Fruit fly (Drosophila melanogaster) whole organism, embryonic: ENCODE measurements around the gene NimB4.

Source experiments
- Atf-2 ChIP-seq: fragments of 200-800 bp; sonication (Bioruptor generic); optimal IDR thresholded peaks from 2 replicates; lab custom pipeline; 2016; ENCODE audit warnings: missing biosample characterization, missing genetic modification characterization
- CG11398 ChIP-seq: fragments of 200-800 bp; sonication (Bioruptor generic); optimal IDR thresholded peaks from 2 replicates; lab custom pipeline; 2016; ENCODE audit warnings: missing biosample characterization, missing genetic modification characterization
- CG12659 ChIP-seq: fragments of 200-800 bp; sonication (Bioruptor generic); optimal IDR thresholded peaks from 3 replicates; lab custom pipeline; 2017; ENCODE audit warnings: mild to moderate bottlenecking, missing biosample characterization, missing genetic modification reagents, missing genetic modification characterization
- CG12942 ChIP-seq: fragments of 200-800 bp; sonication (Bioruptor generic); optimal IDR thresholded peaks from 3 replicates; lab custom pipeline; 2016; ENCODE audit warnings: missing biosample characterization, missing genetic modification characterization
- CG1792 ChIP-seq: fragments of 200-800 bp; sonication (Bioruptor generic); optimal IDR thresholded peaks from 2 replicates; lab custom pipeline; 2016; ENCODE audit warnings: missing biosample characterization, missing genetic modification characterization
- CG2712 ChIP-seq: fragments of 200-800 bp; optimal IDR thresholded peaks from 3 replicates; lab custom pipeline; 2019; ENCODE audit warnings: missing biosample characterization, mild to moderate bottlenecking, missing genetic modification characterization, moderate library complexity
- CG6689 ChIP-seq: fragments of 200-800 bp; sonication (Bioruptor generic); IDR thresholded peaks from 2 replicates; pipeline ENCODE4 v1.3.6; 2022; ENCODE audit warnings: missing biosample characterization, missing genetic modification characterization
- CG7928 ChIP-seq: fragments of 200-800 bp; sonication (Bioruptor generic); optimal IDR thresholded peaks from 2 replicates; lab custom pipeline; 2017; ENCODE audit warnings: missing biosample characterization, mild to moderate bottlenecking, missing genetic modification characterization
- Dfd ChIP-seq, 2 experiments: fragments of >200 bp; optimal IDR thresholded peaks; 2 replicates each; lab custom pipeline; 2017; ENCODE audit warnings: missing biosample characterization in 2 of 2, missing genetic modification characterization in 2 of 2
- Dll ChIP-seq: fragments of 200-800 bp; sonication (Bioruptor generic); IDR thresholded peaks from 4 replicates; pipeline ENCODE4 v1.3.6; 2022; ENCODE audit warnings: missing biosample characterization, missing genetic modification characterization; ENCODE audit not compliant: partially characterized antibody
- E2f2 ChIP-seq: fragments of 200-800 bp; sonication (Bioruptor generic); IDR thresholded peaks from 2 replicates; pipeline ENCODE4 v1.3.6; 2022; ENCODE audit warnings: missing biosample characterization, missing genetic modification characterization
- ERR ChIP-seq: fragments of 200-800 bp; sonication (Bioruptor generic); optimal IDR thresholded peaks from 2 replicates; lab custom pipeline; 2016; ENCODE audit warnings: missing biosample characterization, missing genetic modification characterization
- Fer2 ChIP-seq: fragments of 200-800 bp; sonication (Bioruptor generic); optimal IDR thresholded peaks from 2 replicates; lab custom pipeline; 2018; ENCODE audit warnings: missing biosample characterization, mild to moderate bottlenecking, missing genetic modification characterization, moderate library complexity
- H2.0 ChIP-seq: fragments of 200-800 bp; sonication (Bioruptor generic); IDR thresholded peaks from 2 replicates; pipeline ENCODE4 v1.3.6; 2022; ENCODE audit warnings: missing biosample characterization, missing genetic modification characterization
- Hmr ChIP-seq: fragments of 200-800 bp; sonication (Bioruptor generic); optimal IDR thresholded peaks from 3 replicates; lab custom pipeline; 2017; ENCODE audit warnings: mild to moderate bottlenecking, missing biosample characterization, missing genetic modification reagents, missing genetic modification characterization
- Hr39 ChIP-seq: fragments of >200 bp; optimal IDR thresholded peaks from 2 replicates; lab custom pipeline; 2017
- MESR4 ChIP-seq: fragments of 200-800 bp; sonication (Bioruptor generic); optimal IDR thresholded peaks from 2 replicates; lab custom pipeline; 2018; ENCODE audit warnings: missing biosample characterization, mild to moderate bottlenecking, missing genetic modification characterization, moderate library complexity
- NK7.1 ChIP-seq: fragments of 200-800 bp; sonication (Bioruptor generic); optimal IDR thresholded peaks from 3 replicates; lab custom pipeline; 2016; ENCODE audit warnings: missing biosample characterization, missing genetic modification characterization
- Neu2 ChIP-seq: fragments of 200-800 bp; sonication (Bioruptor generic); optimal IDR thresholded peaks from 3 replicates; lab custom pipeline; 2016; ENCODE audit warnings: missing biosample characterization, missing genetic modification characterization, borderline replicate concordance
- NfI ChIP-seq: fragments of 200-800 bp; sonication (Bioruptor generic); optimal IDR thresholded peaks from 3 replicates; lab custom pipeline; 2018; ENCODE audit warnings: missing biosample characterization, mild to moderate bottlenecking, missing genetic modification characterization, moderate library complexity
- Oli ChIP-seq: fragments of 200-800 bp; sonication (Bioruptor generic); optimal IDR thresholded peaks from 2 replicates; lab custom pipeline; 2018; ENCODE audit warnings: missing biosample characterization, mild to moderate bottlenecking, missing genetic modification characterization, moderate library complexity
- TFAM ChIP-seq: fragments of 200-800 bp; sonication (Bioruptor generic); optimal IDR thresholded peaks from 2 replicates; lab custom pipeline; 2017; ENCODE audit warnings: missing biosample characterization, missing genetic modification characterization, inconsistent platforms
- Usf ChIP-seq: fragments of 200-800 bp; sonication (Bioruptor generic); optimal IDR thresholded peaks from 2 replicates; lab custom pipeline; 2017; ENCODE audit warnings: missing genotype, missing biosample characterization, missing genetic modification characterization
- bowl ChIP-seq: fragments of 200-800 bp; sonication (Bioruptor generic); IDR thresholded peaks from 2 replicates; pipeline ENCODE4 v1.3.6; 2022; ENCODE audit warnings: missing biosample characterization, missing genetic modification characterization
- br ChIP-seq: fragments of >200 bp; optimal IDR thresholded peaks from 2 replicates; lab custom pipeline; 2017
- chn ChIP-seq: fragments of 200-800 bp; sonication (Bioruptor generic); optimal IDR thresholded peaks from 2 replicates; lab custom pipeline; 2016; ENCODE audit warnings: missing biosample characterization, missing genetic modification characterization
- crol ChIP-seq: fragments of 200-800 bp; sonication (Bioruptor generic); IDR thresholded peaks from 2 replicates; pipeline ENCODE4 v1.3.6; 2022; ENCODE audit warnings: missing biosample characterization, missing genetic modification characterization
- dan ChIP-seq: fragments of 200-800 bp; sonication (Bioruptor generic); IDR thresholded peaks from 2 replicates; pipeline ENCODE4 v1.3.6; 2022; ENCODE audit warnings: missing biosample characterization, missing genetic modification characterization
- dysf ChIP-seq: fragments of 200-800 bp; sonication (Bioruptor generic); IDR thresholded peaks from 3 replicates; pipeline ENCODE4 v1.3.6; 2022; ENCODE audit warnings: missing biosample characterization, missing genetic modification characterization
- ewg ChIP-seq: fragments of 200-800 bp; sonication (Bioruptor generic); optimal IDR thresholded peaks from 3 replicates; lab custom pipeline; 2017; ENCODE audit warnings: mild to moderate bottlenecking, missing biosample characterization, missing genetic modification reagents, missing genetic modification characterization
- eyg ChIP-seq: fragments of 200-800 bp; sonication (Bioruptor generic); optimal IDR thresholded peaks from 3 replicates; lab custom pipeline; 2016; ENCODE audit warnings: missing biosample characterization, missing genetic modification characterization
- fd96Cb ChIP-seq: fragments of 200-800 bp; sonication (Bioruptor generic); optimal IDR thresholded peaks from 2 replicates; lab custom pipeline; 2018; ENCODE audit warnings: missing biosample characterization, mild to moderate bottlenecking, missing genetic modification characterization, moderate library complexity
- gcm2 ChIP-seq: fragments of 200-800 bp; sonication (Bioruptor generic); optimal IDR thresholded peaks from 2 replicates; lab custom pipeline; 2016; ENCODE audit warnings: missing biosample characterization, missing genetic modification characterization
- hkb ChIP-seq, 2 experiments: fragments of 200-800 bp in 1 of 2; fragments of >200 bp in 1 of 2; sonication (Bioruptor generic) in 1 of 2; IDR thresholded peaks in 1 of 2; optimal IDR thresholded peaks in 1 of 2; 2 replicates each; pipeline versions ENCODE4 v1.3.6 to Lab custom; 2017 to 2022; ENCODE audit warnings: missing biosample characterization in 1 of 2, missing genetic modification characterization in 1 of 2
- jing ChIP-seq: fragments of 200-800 bp; sonication (Bioruptor generic); optimal IDR thresholded peaks from 2 replicates; lab custom pipeline; 2018; ENCODE audit warnings: missing biosample characterization, mild to moderate bottlenecking, missing genetic modification characterization
- ken ChIP-seq: fragments of 200-800 bp; sonication (Bioruptor generic); IDR thresholded peaks from 3 replicates; pipeline ENCODE4 v1.3.6; 2022; ENCODE audit warnings: missing biosample characterization, missing genetic modification characterization
- lab ChIP-seq: fragments of 200-800 bp; sonication (Bioruptor generic); optimal IDR thresholded peaks from 3 replicates; lab custom pipeline; 2017; ENCODE audit warnings: missing biosample characterization, missing genetic modification characterization, mild to moderate bottlenecking, moderate library complexity, missing genetic modification reagents
- lola ChIP-seq, 3 experiments: fragments of >200 bp in 2 of 3; fragments of 200-800 bp in 1 of 3; sonication (Bioruptor generic) in 1 of 3; optimal IDR thresholded peaks; 2 replicates each; lab custom pipeline; 2017 to 2019; ENCODE audit warnings: missing biosample characterization in 3 of 3, missing genetic modification characterization in 3 of 3, mild to moderate bottlenecking in 1 of 3, moderate library complexity in 1 of 3
- luna ChIP-seq: fragments of 200-800 bp; sonication (Bioruptor generic); optimal IDR thresholded peaks from 2 replicates; lab custom pipeline; 2016; ENCODE audit warnings: missing biosample characterization, missing genetic modification characterization
- nerfin-1 ChIP-seq: fragments of 200-800 bp; sonication (Bioruptor generic); optimal IDR thresholded peaks from 3 replicates; lab custom pipeline; 2019; ENCODE audit warnings: missing biosample characterization, mild to moderate bottlenecking, missing genetic modification characterization, moderate library complexity
- nerfin-2 ChIP-seq: fragments of 200-800 bp; sonication (Bioruptor generic); IDR thresholded peaks from 2 replicates; pipeline ENCODE4 v1.3.6; 2022; ENCODE audit warnings: missing biosample characterization, missing genetic modification characterization; ENCODE audit not compliant: partially characterized antibody
- nmo ChIP-seq: fragments of 200-800 bp; sonication (Bioruptor generic); optimal IDR thresholded peaks from 2 replicates; lab custom pipeline; 2018; ENCODE audit warnings: missing biosample characterization, mild to moderate bottlenecking, missing genetic modification characterization, moderate library complexity
- ranshi ChIP-seq: fragments of 200-800 bp; sonication (Bioruptor generic); IDR thresholded peaks from 2 replicates; pipeline ENCODE4 v1.3.6; 2022; ENCODE audit warnings: missing biosample characterization, missing genetic modification characterization
- sc ChIP-seq, 3 experiments: fragments of >200 bp in 2 of 3; fragments of 200-800 bp in 1 of 3; sonication (Bioruptor generic) in 1 of 3; optimal IDR thresholded peaks; 2 replicates in 2 of 3; 3 replicates in 1 of 3; lab custom pipeline; 2017; ENCODE audit warnings: mild to moderate bottlenecking in 1 of 3, missing biosample characterization in 1 of 3, missing genetic modification characterization in 1 of 3, missing genetic modification reagents in 1 of 3
- slbo ChIP-seq: fragments of 200-800 bp; sonication (Bioruptor generic); IDR thresholded peaks from 2 replicates; pipeline ENCODE4 v1.3.6; 2022; ENCODE audit warnings: missing biosample characterization, missing genetic modification characterization
- so ChIP-seq: fragments of 200-800 bp; sonication (Bioruptor generic); IDR thresholded peaks from 3 replicates; pipeline ENCODE4 v1.3.6; 2022; ENCODE audit warnings: missing biosample characterization, missing genetic modification characterization
- ttk ChIP-seq: fragments of 200-800 bp; sonication (Bioruptor generic); IDR thresholded peaks from 2 replicates; pipeline ENCODE4 v2.1.2; 2022; ENCODE audit warnings: missing biosample characterization, missing genetic modification characterization
- twi ChIP-seq: fragments of 200-800 bp; optimal IDR thresholded peaks from 2 replicates; lab custom pipeline; 2019; ENCODE audit warnings: missing biosample characterization, mild to moderate bottlenecking, missing genetic modification characterization, moderate library complexity
- zen ChIP-seq: fragments of 200-800 bp; sonication (Bioruptor generic); optimal IDR thresholded peaks from 3 replicates; lab custom pipeline; 2018; ENCODE audit warnings: missing biosample characterization, mild to moderate bottlenecking, missing genetic modification characterization, moderate library complexity

Gene NimB4

DNA sequence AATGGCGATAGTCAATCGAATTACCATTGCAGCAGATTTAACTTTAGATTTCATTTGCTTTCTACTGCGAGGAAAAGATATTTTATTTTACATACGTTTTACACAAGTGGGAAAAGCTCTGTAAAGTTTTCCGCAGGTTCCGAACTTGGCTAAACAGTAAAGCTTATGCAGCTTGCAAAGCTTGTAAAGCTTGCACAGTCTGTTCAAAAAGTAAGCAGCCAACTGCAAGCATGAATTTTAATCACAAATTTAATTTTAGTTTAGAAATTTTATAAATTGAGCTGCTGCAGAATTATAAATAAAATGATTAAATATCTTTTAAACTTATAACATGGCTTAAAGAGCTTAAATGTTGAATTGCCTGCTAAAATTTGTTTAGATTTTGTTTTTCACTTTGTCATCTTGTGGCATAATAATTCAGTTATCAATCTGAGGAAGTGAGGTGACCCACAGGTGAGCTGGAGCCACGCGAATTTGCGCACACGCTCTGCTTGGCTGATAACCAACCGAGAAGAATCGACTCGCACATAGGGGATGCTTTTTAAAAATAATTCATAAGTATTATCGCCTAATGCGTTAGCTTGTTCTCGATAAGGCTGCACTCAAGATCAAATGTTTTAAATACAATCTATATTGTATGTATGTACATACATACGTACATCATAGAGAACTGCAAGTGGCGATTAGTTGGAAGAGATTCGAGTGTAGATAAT, 42.0 kb upstream of the NimB4 start:
- no peak for TF ChIP-seq gcm2 (GFP tag; lab: Kevin White, UChicago)
- TF ChIP-seq CG1792 = no peak
- peak; percentile 15 for TF ChIP-seq Oli (tag; lab: Kevin White, UChicago)
- TF ChIP-seq Hmr (GFP tag; lab: Kevin White, UChicago) = peak; percentile 39
- no peak for TF ChIP-seq MESR4 (GFP tag; lab: Kevin White, UChicago)
- peak; percentile 69 for TF ChIP-seq lab (GFP tag; lab: Kevin White, UChicago)
- no peak for TF ChIP-seq br
- no peak for TF ChIP-seq ERR (GFP tag; lab: Kevin White, UChicago)
- TF ChIP-seq bowl (GFP tag; lab: Robert Waterston, UW) = no peak
- TF ChIP-seq CG12942 (GFP tag; lab: Kevin White, UChicago) = no peak
- TF ChIP-seq lola (GFP tag; optimal IDR thresholded peaks at IDR 0.05; lab: Kevin White, UChicago) = no peak
- no peak for TF ChIP-seq luna
- TF ChIP-seq ewg (GFP tag; lab: Kevin White, UChicago) = no peak
- TF ChIP-seq nerfin-1 (tag; lab: Kevin White, UChicago) = no peak
- TF ChIP-seq Fer2 (tag; lab: Kevin White, UChicago) = no peak
- TF ChIP-seq hkb (optimal IDR thresholded peaks at IDR 0.05; lab: Kevin White, UChicago) = no peak
- TF ChIP-seq hkb (GFP tag; IDR thresholded peaks at IDR 0.05; lab: Robert Waterston, UW) = peak; percentile 66
- no peak for TF ChIP-seq CG7928 (GFP tag; lab: Kevin White, UChicago)
- peak; percentile 53; the same call in 1 of the 2 replicates for TF ChIP-seq H2.0
- no peak for TF ChIP-seq sc (optimal IDR thresholded peaks at IDR 0.05; lab: Kevin White, UChicago)
- TF ChIP-seq sc (GFP tag; optimal IDR thresholded peaks at IDR 0.05; lab: Kevin White, UChicago) = no peak
- no peak for TF ChIP-seq fd96Cb (tag; lab: Kevin White, UChicago)
- TF ChIP-seq so (GFP tag; lab: Robert Waterston, UW) = peak; percentile 51; the same call in 1 of the 3 replicates
- no peak for TF ChIP-seq CG11398
- peak; percentile 85 for TF ChIP-seq slbo (GFP tag; lab: Robert Waterston, UW)
- TF ChIP-seq zen = no peak
- TF ChIP-seq dan = no peak
- peak; percentile 61 for TF ChIP-seq CG2712 (tag; lab: Kevin White, UChicago)
- peak; percentile 12 for TF ChIP-seq CG12659
- TF ChIP-seq jing (GFP tag; lab: Kevin White, UChicago) = no peak
- no peak for TF ChIP-seq TFAM (GFP tag; lab: Kevin White, UChicago)
- TF ChIP-seq chn (GFP tag; lab: Kevin White, UChicago) = no peak
- TF ChIP-seq nerfin-2 (GFP tag; lab: Robert Waterston, UW) = no peak
- TF ChIP-seq eyg (GFP tag; lab: Kevin White, UChicago) = no peak
- no peak for TF ChIP-seq twi (tag; lab: Kevin White, UChicago)
- TF ChIP-seq Hr39 (lab: Kevin White, UChicago) = no peak
- 0 out of 3 replicates have a peak, but pooled peaks have one; percentile 50 for TF ChIP-seq ken (GFP tag; lab: Robert Waterston, UW)
- no peak for TF ChIP-seq crol
- no peak for TF ChIP-seq Atf-2 (GFP tag; lab: Kevin White, UChicago)
- no peak for TF ChIP-seq NfI (GFP tag; lab: Kevin White, UChicago)
- TF ChIP-seq dysf (GFP tag; lab: Robert Waterston, UW) = peak; percentile 43; the same call in 1 of the 3 replicates
- TF ChIP-seq Dll (GFP tag; lab: Robert Waterston, UW) = no peak
- no peak for TF ChIP-seq Neu2
- TF ChIP-seq ttk = peak; percentile 50; the same call in 1 of the 2 replicates
- no peak for TF ChIP-seq Usf (GFP tag; lab: Kevin White, UChicago)
- peak; percentile 39; the same call in 1 of the 2 replicates for TF ChIP-seq CG6689 (GFP tag; lab: Robert Waterston, UW)
- peak; percentile 38 for TF ChIP-seq nmo (GFP tag; lab: Kevin White, UChicago)
- TF ChIP-seq E2f2 (GFP tag; lab: Robert Waterston, UW) = peak; percentile 39; the same call in 1 of the 2 replicates
- 0 out of 2 replicates have a peak, but pooled peaks have one; percentile 10 for TF ChIP-seq ranshi (GFP tag; lab: Robert Waterston, UW)
- TF ChIP-seq NK7.1 = no peak
- TF ChIP-seq Dfd (GFP tag; optimal IDR thresholded peaks at IDR 0.05; lab: Kevin White, UChicago) = no peak
